Worm (Caenorhabditis elegans) whole organism, L2 larva: ENCODE results near the gene C07A4.2.

Experiments
- C34F6.9 ChIP-seq: fragments of 150-350 bp; optimal IDR thresholded peaks from 2 replicates; lab custom pipeline; 2014; ENCODE audit warnings: missing biosample characterization, missing genetic modification characterization
- F13H6.1 ChIP-seq: sonication (generic microtip); optimal IDR thresholded peaks from 2 replicates; lab custom pipeline; 2016; ENCODE audit warnings: missing genetic modification characterization, missing compliant biosample characterization
- Y55F3AM.14 ChIP-seq: fragments of 200-800 bp; sonication (Bioruptor generic); optimal IDR thresholded peaks from 2 replicates; lab custom pipeline; 2018; ENCODE audit warnings: mild to moderate bottlenecking, missing genetic modification characterization, missing compliant biosample characterization
- ZK546.5 ChIP-seq: sonication (generic microtip); optimal IDR thresholded peaks from 2 replicates; lab custom pipeline; 2017; ENCODE audit warnings: missing biosample characterization, missing genetic modification characterization
- alr-1 ChIP-seq: fragments of 150-350 bp; optimal IDR thresholded peaks from 2 replicates; lab custom pipeline; 2014; ENCODE audit warnings: missing biosample characterization, missing genetic modification characterization
- aly-2 ChIP-seq: fragments of 150-350 bp; optimal IDR thresholded peaks from 2 replicates; lab custom pipeline; 2014; ENCODE audit warnings: missing biosample characterization, missing genetic modification characterization
- ama-1 ChIP-seq: fragments of 150-350 bp; optimal IDR thresholded peaks from 2 replicates; lab custom pipeline; 2018; ENCODE audit warnings: inconsistent platforms
- blmp-1 ChIP-seq: sonication (generic microtip); optimal IDR thresholded peaks from 2 replicates; lab custom pipeline; 2017; ENCODE audit warnings: missing genetic modification characterization, mild to moderate bottlenecking, missing compliant biosample characterization, antibody characterized with exemption, moderate library complexity; ENCODE audit not compliant: insufficient read depth
- ceh-16 ChIP-seq: fragments of 150-350 bp; optimal IDR thresholded peaks from 2 replicates; lab custom pipeline; 2014; ENCODE audit warnings: missing biosample characterization, missing genetic modification characterization
- egl-27 ChIP-seq: sonication (generic microtip); optimal IDR thresholded peaks from 3 replicates; lab custom pipeline; 2017; ENCODE audit warnings: missing biosample characterization, missing genetic modification reagents, missing genetic modification characterization
- elt-3 ChIP-seq: sonication (generic microtip); optimal IDR thresholded peaks from 2 replicates; lab custom pipeline; 2017; ENCODE audit warnings: missing biosample characterization, missing genetic modification characterization
- fos-1 ChIP-seq: fragments of 150-350 bp; optimal IDR thresholded peaks from 2 replicates; lab custom pipeline; 2014; ENCODE audit warnings: missing biosample characterization, missing genetic modification characterization
- gmeb-1 ChIP-seq: fragments of 150-350 bp; optimal IDR thresholded peaks from 2 replicates; lab custom pipeline; 2014; ENCODE audit warnings: missing biosample characterization, missing genetic modification characterization
- lin-11 ChIP-seq: fragments of 150-350 bp; sonication (generic microtip); optimal IDR thresholded peaks from 2 replicates; lab custom pipeline; 2014; ENCODE audit warnings: missing biosample characterization, missing genetic modification characterization, inconsistent platforms, mixed read lengths
- lin-13 ChIP-seq: fragments of 150-350 bp; optimal IDR thresholded peaks from 2 replicates; lab custom pipeline; 2014; ENCODE audit warnings: missing biosample characterization, missing genetic modification reagents, missing genetic modification characterization
- lin-39 ChIP-seq: fragments of 150-350 bp; optimal IDR thresholded peaks from 2 replicates; lab custom pipeline; 2014; ENCODE audit warnings: missing biosample characterization, missing genetic modification reagents, missing genetic modification characterization
- mab-5 ChIP-seq: fragments of 150-350 bp; optimal IDR thresholded peaks from 2 replicates; lab custom pipeline; 2014; ENCODE audit warnings: missing biosample characterization, missing genetic modification characterization
- mdl-1 ChIP-seq, 2 experiments: fragments of 150-350 bp in 1 of 2; sonication (generic microtip) in 1 of 2; optimal IDR thresholded peaks; 2 replicates each; lab custom pipeline; 2017; ENCODE audit warnings: missing biosample characterization in 2 of 2, missing genetic modification characterization in 2 of 2
- nhr-10 ChIP-seq: sonication (generic microtip); optimal IDR thresholded peaks from 2 replicates; lab custom pipeline; 2017; ENCODE audit warnings: missing biosample characterization, missing genetic modification characterization
- nhr-12 ChIP-seq: fragments of 150-350 bp; optimal IDR thresholded peaks from 2 replicates; lab custom pipeline; 2014; ENCODE audit warnings: missing biosample characterization, missing genetic modification characterization
- nhr-129 ChIP-seq: fragments of 150-350 bp; optimal IDR thresholded peaks from 2 replicates; lab custom pipeline; 2014; ENCODE audit warnings: missing biosample characterization, missing genetic modification characterization
- nhr-21 ChIP-seq: fragments of 150-350 bp; optimal IDR thresholded peaks from 2 replicates; lab custom pipeline; 2014; ENCODE audit warnings: missing biosample characterization, missing genetic modification characterization
- nhr-23 ChIP-seq: fragments of 150-350 bp; optimal IDR thresholded peaks from 2 replicates; lab custom pipeline; 2014; ENCODE audit warnings: missing biosample characterization, missing genetic modification reagents, missing genetic modification characterization
- nhr-237 ChIP-seq: fragments of 150-350 bp; optimal IDR thresholded peaks from 2 replicates; lab custom pipeline; 2014; ENCODE audit warnings: missing biosample characterization, missing genetic modification characterization
- nhr-25 ChIP-seq: fragments of 150-350 bp; sonication (generic microtip); optimal IDR thresholded peaks from 3 replicates; lab custom pipeline; 2014; ENCODE audit warnings: missing biosample characterization, missing genetic modification characterization
- nhr-77 ChIP-seq: fragments of 150-350 bp; optimal IDR thresholded peaks from 2 replicates; lab custom pipeline; 2014; ENCODE audit warnings: missing biosample characterization, missing genetic modification characterization
- peb-1 ChIP-seq: fragments of 150-350 bp; optimal IDR thresholded peaks from 2 replicates; lab custom pipeline; 2014; ENCODE audit warnings: missing biosample characterization, missing genetic modification characterization
- sem-4 ChIP-seq: fragments of 150-350 bp; optimal IDR thresholded peaks from 2 replicates; lab custom pipeline; 2014; ENCODE audit warnings: missing biosample characterization, missing genetic modification reagents, missing genetic modification characterization
- skn-1 ChIP-seq: sonication (generic microtip); optimal IDR thresholded peaks from 2 replicates; lab custom pipeline; 2017; ENCODE audit warnings: missing biosample characterization, missing genetic modification characterization
- sma-3 ChIP-seq: sonication (generic microtip); optimal IDR thresholded peaks from 2 replicates; lab custom pipeline; 2016; ENCODE audit warnings: missing genetic modification reagents, missing genetic modification characterization, missing compliant biosample characterization
- sma-9 ChIP-seq, 2 experiments: fragments of 150-350 bp in 1 of 2; sonication (generic microtip) in 1 of 2; optimal IDR thresholded peaks; 2 replicates each; lab custom pipeline; 2014 to 2016; ENCODE audit warnings: missing genetic modification characterization in 2 of 2, mild to moderate bottlenecking in 1 of 2, missing biosample characterization in 1 of 2, missing compliant biosample characterization in 1 of 2, missing genetic modification reagents in 1 of 2, moderate library complexity in 1 of 2
- snpc-4 ChIP-seq: fragments of 150-350 bp; optimal IDR thresholded peaks from 2 replicates; lab custom pipeline; 2014; ENCODE audit warnings: missing biosample characterization, missing genetic modification characterization
- unc-39 ChIP-seq: fragments of 150-350 bp; optimal IDR thresholded peaks from 2 replicates; lab custom pipeline; 2014; ENCODE audit warnings: missing biosample characterization, missing genetic modification characterization
- unc-55 ChIP-seq: fragments of 150-350 bp; sonication (generic microtip); optimal IDR thresholded peaks from 3 replicates; lab custom pipeline; 2014; ENCODE audit warnings: missing biosample characterization, missing genetic modification reagents, missing genetic modification characterization
- unc-62 ChIP-seq: fragments of 150-350 bp; optimal IDR thresholded peaks from 2 replicates; lab custom pipeline; 2014; ENCODE audit warnings: missing biosample characterization, missing genetic modification reagents, missing genetic modification characterization
- zag-1 ChIP-seq: fragments of 150-350 bp; optimal IDR thresholded peaks from 2 replicates; lab custom pipeline; 2014; ENCODE audit warnings: missing biosample characterization, missing genetic modification characterization
- ztf-1 ChIP-seq: fragments of 200-800 bp; sonication (Bioruptor generic); conservative IDR thresholded peaks from 2 replicates; pipeline ENCODE4 v1.3.6; 2022; ENCODE audit warnings: missing genetic modification characterization, missing compliant biosample characterization
- ztf-11 ChIP-seq: sonication (generic microtip); optimal IDR thresholded peaks from 2 replicates; lab custom pipeline; 2017; ENCODE audit warnings: missing biosample characterization, missing genetic modification characterization
- ztf-4 ChIP-seq: fragments of 150-350 bp; optimal IDR thresholded peaks from 2 replicates; lab custom pipeline; 2014; ENCODE audit warnings: missing biosample characterization, missing genetic modification characterization

Gene C07A4.2

DNA sequence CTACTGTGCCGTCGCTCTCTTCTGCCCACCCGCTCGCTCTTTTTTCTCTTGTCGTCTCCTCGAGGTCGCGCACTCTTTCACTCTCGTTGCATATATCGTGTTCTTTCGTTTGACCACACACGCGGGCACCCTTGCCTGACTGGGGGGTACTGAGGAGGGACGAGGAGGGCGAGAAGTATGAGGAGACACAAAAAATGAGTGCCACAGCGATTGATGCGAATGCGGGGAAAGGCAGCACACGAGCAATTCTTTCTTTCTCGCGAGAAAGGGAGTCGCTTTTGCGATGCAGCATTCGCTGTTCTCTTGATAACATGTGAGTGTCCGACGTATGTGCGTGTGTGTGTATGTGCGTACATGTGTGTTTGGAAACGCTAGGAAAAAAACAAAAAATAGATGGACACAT is 16.5 kb downstream of the C07A4.2 start (continued):
- TF ChIP-seq lin-11 (tag; lab: Kevin White, UChicago) = peak; percentile 64
- TF ChIP-seq snpc-4 (tag; lab: Kevin White, UChicago) = peak; percentile 50
- TF ChIP-seq ztf-1 (GFP tag; lab: Robert Waterston, UW) = no peak
- TF ChIP-seq C34F6.9 (tag; lab: Kevin White, UChicago) = peak; percentile 92
- peak; percentile 77 to 93 for TF ChIP-seq mdl-1 (tag; optimal IDR thresholded peaks at IDR 0.05; lab: Kevin White, UChicago)
- TF ChIP-seq nhr-21 (tag; lab: Kevin White, UChicago) = peak; percentile 74
- no peak for TF ChIP-seq mab-5 (tag; lab: Kevin White, UChicago)
- TF ChIP-seq lin-13 = peak; percentile 59
- no peak for TF ChIP-seq unc-39 (tag; lab: Kevin White, UChicago)
- peak; percentile 85 for TF ChIP-seq unc-55
- TF ChIP-seq ama-1 (lab: Kevin White, UChicago) = no peak
- TF ChIP-seq nhr-23 (tag; lab: Kevin White, UChicago) = no peak
- TF ChIP-seq zag-1 (tag; lab: Kevin White, UChicago) = peak; percentile 87

ce11 chrX:10189244-10189643 is 17.2 kb downstream of the C07A4.2 start:
- TF ChIP-seq snpc-4 (tag; lab: Kevin White, UChicago) (no peak), unc-55 (peak; percentile 31), nhr-21 (tag; lab: Kevin White, UChicago) (peak; percentile 17), nhr-25 (tag; lab: Kevin White, UChicago) (peak; percentile 78), ztf-4 (tag; lab: Kevin White, UChicago) (no peak)

DNA sequence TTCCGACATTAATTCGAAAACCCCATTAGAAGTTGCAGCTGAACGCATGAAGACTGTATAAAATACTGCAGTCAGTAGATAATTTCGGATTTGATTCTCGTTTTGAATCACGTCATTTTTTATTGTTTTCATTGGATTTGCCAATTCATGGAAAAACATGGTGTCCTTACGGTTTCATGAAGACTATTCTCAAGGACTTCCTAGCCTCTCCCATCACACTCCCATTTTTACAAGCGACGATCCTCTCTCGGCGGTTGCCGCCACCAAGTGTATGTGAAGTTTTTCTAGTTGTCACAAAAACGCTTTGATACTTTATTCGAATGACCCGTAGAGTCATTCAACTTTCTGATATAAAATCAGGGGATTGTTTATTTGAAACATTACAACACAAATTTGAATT is 17.8 kb downstream of the C07A4.2 start:
- TF ChIP-seq nhr-25 (tag; lab: Kevin White, UChicago) (peak; percentile 32), blmp-1 (tag; lab: Kevin White, UChicago) (no peak)
- TF ChIP-seq, all 48 proteins: peak for 1

ce11 chrX:10194327-10195096 is 22.5 kb downstream of the C07A4.2 start, which contains the start of gene myrf-2:
myrf-2 (minus strand) TSS chrX:10194377.
- no peak for TF ChIP-seq unc-39 (tag; lab: Kevin White, UChicago)
- TF ChIP-seq alr-1 (tag; lab: Kevin White, UChicago) = no peak
- no peak for TF ChIP-seq gmeb-1 (tag; lab: Kevin White, UChicago)
- peak; percentile 80 for TF ChIP-seq peb-1
- TF ChIP-seq lin-11 (tag; lab: Kevin White, UChicago) = no peak
- peak; percentile 12 for TF ChIP-seq sma-3 (GFP tag; lab: Kevin White, UChicago)
- peak; percentile 50 for TF ChIP-seq blmp-1 (tag; lab: Kevin White, UChicago)
- TF ChIP-seq mdl-1 (tag; optimal IDR thresholded peaks at IDR 0.05; lab: Kevin White, UChicago) = peak in 1 of 2 experiments; percentile 13
- TF ChIP-seq nhr-25 (tag; lab: Kevin White, UChicago) = peak; percentile 63
- no peak for TF ChIP-seq ama-1 (lab: Kevin White, UChicago)
- TF ChIP-seq nhr-129 = peak; percentile 4
- no peak for TF ChIP-seq nhr-10 (tag; lab: Kevin White, UChicago)
- peak; percentile 21 for TF ChIP-seq nhr-21 (tag; lab: Kevin White, UChicago)
- TF ChIP-seq skn-1 (tag; lab: Kevin White, UChicago) = no peak
- TF ChIP-seq nhr-23 (tag; lab: Kevin White, UChicago) = no peak
- no peak for TF ChIP-seq Y55F3AM.14
- peak; percentile 23 for TF ChIP-seq F13H6.1
- TF ChIP-seq unc-55 = no peak

ce11 chrX:10197204-10197756 is 25.3 kb downstream of the C07A4.2 start, which contains the start of gene nucb-1:
nucb-1 (plus strand) TSS chrX:10197706.
- TF ChIP-seq nhr-77 (tag; lab: Kevin White, UChicago) (no peak), nhr-237 (tag; lab: Kevin White, UChicago) (no peak), unc-62 (no peak), nhr-25 (tag; lab: Kevin White, UChicago) (no peak), nhr-12 (no peak), mdl-1 (tag; optimal IDR thresholded peaks at IDR 0.05; lab: Kevin White, UChicago) (peak in 1 of 2 experiments; percentile 14), fos-1 (peak; percentile 79), nhr-129 (peak; percentile 94), lin-39 (no peak), nhr-21 (tag; lab: Kevin White, UChicago) (peak; percentile 74), blmp-1 (tag; lab: Kevin White, UChicago) (no peak), lin-13 (peak; percentile 75), sma-9 (GFP tag; optimal IDR thresholded peaks at IDR 0.05; lab: Kevin White, UChicago) (peak; percentile 93), sma-9 (tag; optimal IDR thresholded peaks at IDR 0.05; lab: Kevin White, UChicago) (no peak), egl-27 (peak; percentile 67), ceh-16 (tag; lab: Kevin White, UChicago) (no peak), snpc-4 (tag; lab: Kevin White, UChicago) (peak; percentile 52), nhr-10 (tag; lab: Kevin White, UChicago) (no peak), aly-2 (tag; lab: Kevin White, UChicago) (no peak), ztf-11 (tag; lab: Kevin White, UChicago) (no peak), elt-3 (tag; lab: Kevin White, UChicago) (no peak), C34F6.9 (tag; lab: Kevin White, UChicago) (peak; percentile 94), mab-5 (tag; lab: Kevin White, UChicago) (peak; percentile 42), ama-1 (lab: Kevin White, UChicago) (no peak), ztf-4 (tag; lab: Kevin White, UChicago) (no peak), sem-4 (no peak), ZK546.5 (tag; lab: Kevin White, UChicago) (no peak), gmeb-1 (tag; lab: Kevin White, UChicago) (peak; percentile 73)
